Fruit fly (Drosophila melanogaster): Measurements from ENCODE around the gene CG13287.

- TF ChIP-seq Sox102F (GFP tag; optimal IDR thresholded peaks at IDR 0.05): no peak
- no peak for TF ChIP-seq CG7368 (GFP tag; optimal IDR thresholded peaks at IDR 0.05)
These were observed 10.9 kb upstream of the CG13287 start, which contains the start of gene CG5568 for dm6 chr3L:5871201-5871600.
